Worm (Caenorhabditis elegans) whole organism, late embryonic: ENCODE results near the gene mlc-3.

ENCODE experiments used
- ama-1 ChIP-seq: fragments of 150-350 bp; optimal IDR thresholded peaks from 2 replicates; lab custom pipeline; 2014
- ceh-19 ChIP-seq: fragments of 200-800 bp; sonication (Bioruptor generic); optimal IDR thresholded peaks from 2 replicates; lab custom pipeline; 2018; ENCODE audit warnings: mild to moderate bottlenecking, missing genetic modification characterization, missing compliant biosample characterization
- ceh-22 ChIP-seq: sonication (generic microtip); optimal IDR thresholded peaks from 2 replicates; lab custom pipeline; 2017; ENCODE audit warnings: missing biosample characterization, missing genetic modification characterization
- ceh-45 ChIP-seq: fragments of 200-800 bp; sonication (Bioruptor generic); IDR thresholded peaks from 2 replicates; pipeline ENCODE4 v1.3.6; 2022; ENCODE audit warnings: missing genetic modification reagents, missing genetic modification characterization, missing compliant biosample characterization
- nhr-11 ChIP-seq: fragments of 150-350 bp; optimal IDR thresholded peaks from 2 replicates; lab custom pipeline; 2014; ENCODE audit warnings: missing biosample characterization, missing genetic modification characterization
- sdc-2 ChIP-seq: sonication (generic microtip); optimal IDR thresholded peaks from 2 replicates; lab custom pipeline; 2016; ENCODE audit warnings: missing genotype, missing genetic modification characterization, missing compliant biosample characterization
- sox-2 ChIP-seq: fragments of 200-800 bp; sonication (Bioruptor generic); IDR thresholded peaks from 2 replicates; pipeline ENCODE4 v1.3.6; 2022; ENCODE audit warnings: missing genetic modification reagents, missing genetic modification characterization, missing compliant biosample characterization
- unc-55 ChIP-seq: sonication (generic microtip); optimal IDR thresholded peaks from 2 replicates; lab custom pipeline; 2017; ENCODE audit warnings: missing biosample characterization, missing genetic modification reagents, missing genetic modification characterization

- TF ChIP-seq sdc-2 (tag; lab: Kevin White, UChicago), result no peak
- TF ChIP-seq sox-2, result no peak
- no peak for TF ChIP-seq unc-55 (GFP tag; lab: Kevin White, UChicago)
- TF ChIP-seq ceh-22 (tag; lab: Kevin White, UChicago), result no peak
- TF ChIP-seq nhr-11, result no peak
- no peak for TF ChIP-seq ama-1 (lab: Kevin White, UChicago)
- no peak for TF ChIP-seq ceh-19 (GFP tag; lab: Kevin White, UChicago)
- no peak for TF ChIP-seq ceh-45 (GFP tag; lab: Robert Waterston, UW)
Observed at ce11 chrIII:5546730-5547129, 18.1 kb upstream of the mlc-3 start, which contains the start of gene F09F7.5.
